Worm (Caenorhabditis elegans) whole organism, late embryonic: ENCODE results near the gene C30F2.2.

Experiments
- C08G9.2 ChIP-seq: sonication (generic microtip); optimal IDR thresholded peaks from 2 replicates; lab custom pipeline; 2016; ENCODE audit warnings: mild to moderate bottlenecking, missing genetic modification characterization, moderate library complexity, missing compliant biosample characterization
- C38D4.7 ChIP-seq: fragments of 200-800 bp; sonication (Bioruptor generic); optimal IDR thresholded peaks from 2 replicates; lab custom pipeline; 2018; ENCODE audit warnings: mild to moderate bottlenecking, missing genetic modification characterization, moderate library complexity, missing compliant biosample characterization
- F13H6.1 ChIP-seq: sonication (generic microtip); optimal IDR thresholded peaks from 2 replicates; lab custom pipeline; 2016; ENCODE audit warnings: missing genetic modification characterization, missing compliant biosample characterization
- K02D7.2 ChIP-seq: sonication (generic microtip); optimal IDR thresholded peaks from 2 replicates; lab custom pipeline; 2017; ENCODE audit warnings: mild to moderate bottlenecking, missing genetic modification characterization, missing compliant biosample characterization
- ahr-1 ChIP-seq: sonication (generic microtip); optimal IDR thresholded peaks from 2 replicates; lab custom pipeline; 2016; ENCODE audit warnings: missing genetic modification characterization, missing compliant biosample characterization
- ceh-2 ChIP-seq: sonication (generic microtip); optimal IDR thresholded peaks from 2 replicates; lab custom pipeline; 2016; ENCODE audit warnings: missing genotype, missing genetic modification characterization, missing compliant biosample characterization
- ceh-22 ChIP-seq: sonication (generic microtip); optimal IDR thresholded peaks from 2 replicates; lab custom pipeline; 2017; ENCODE audit warnings: missing biosample characterization, missing genetic modification characterization
- ceh-45 ChIP-seq: fragments of 200-800 bp; sonication (Bioruptor generic); IDR thresholded peaks from 2 replicates; pipeline ENCODE4 v1.3.6; 2022; ENCODE audit warnings: missing genetic modification reagents, missing genetic modification characterization, missing compliant biosample characterization
- ceh-48 ChIP-seq: sonication (generic microtip); optimal IDR thresholded peaks from 2 replicates; lab custom pipeline; 2016; ENCODE audit warnings: missing genetic modification characterization, inconsistent platforms, missing compliant biosample characterization
- ceh-9 ChIP-seq: sonication (generic microtip); optimal IDR thresholded peaks from 2 replicates; lab custom pipeline; 2016; ENCODE audit warnings: mild to moderate bottlenecking, missing genetic modification characterization, inconsistent platforms, missing compliant biosample characterization
- che-1 ChIP-seq: sonication (generic microtip); optimal IDR thresholded peaks from 2 replicates; lab custom pipeline; 2016; ENCODE audit warnings: mild to moderate bottlenecking, missing genetic modification characterization, missing compliant biosample characterization
- ets-4 ChIP-seq: sonication (generic microtip); optimal IDR thresholded peaks from 2 replicates; lab custom pipeline; 2016; ENCODE audit warnings: missing genetic modification characterization, missing compliant biosample characterization
- gmeb-2 ChIP-seq: sonication (generic microtip); optimal IDR thresholded peaks from 2 replicates; lab custom pipeline; 2016; ENCODE audit warnings: missing genetic modification characterization, inconsistent platforms, missing compliant biosample characterization
- hlh-13 ChIP-seq: fragments of 200-800 bp; sonication (Bioruptor generic); optimal IDR thresholded peaks from 2 replicates; lab custom pipeline; 2018; ENCODE audit warnings: mild to moderate bottlenecking, missing genetic modification characterization, missing compliant biosample characterization
- hlh-15 ChIP-seq: sonication (generic microtip); optimal IDR thresholded peaks from 2 replicates; lab custom pipeline; 2016; ENCODE audit warnings: missing genetic modification characterization, missing compliant biosample characterization
- lim-6 ChIP-seq: sonication (generic microtip); optimal IDR thresholded peaks from 2 replicates; lab custom pipeline; 2016; ENCODE audit warnings: missing genetic modification characterization, missing compliant biosample characterization
- lin-11 ChIP-seq: fragments of 200-800 bp; sonication (Bioruptor generic); optimal IDR thresholded peaks from 2 replicates; lab custom pipeline; 2018; ENCODE audit warnings: mild to moderate bottlenecking, missing genetic modification characterization, missing compliant biosample characterization
- mec-3 ChIP-seq: sonication (generic microtip); optimal IDR thresholded peaks from 2 replicates; lab custom pipeline; 2016; ENCODE audit warnings: borderline replicate concordance, missing genetic modification characterization, missing compliant biosample characterization
- nfya-1 ChIP-seq: sonication (generic microtip); optimal IDR thresholded peaks from 2 replicates; lab custom pipeline; 2017; ENCODE audit warnings: missing genetic modification characterization, mild to moderate bottlenecking, missing compliant biosample characterization, antibody characterized with exemption, moderate library complexity
- npax-4 ChIP-seq: sonication (generic microtip); optimal IDR thresholded peaks from 2 replicates; lab custom pipeline; 2016; ENCODE audit warnings: missing genetic modification characterization, missing compliant biosample characterization
- pax-1 ChIP-seq: fragments of 150-350 bp; optimal IDR thresholded peaks from 2 replicates; lab custom pipeline; 2014; ENCODE audit warnings: missing biosample characterization, missing genetic modification characterization
- pqm-1 ChIP-seq: sonication (generic microtip); optimal IDR thresholded peaks from 2 replicates; lab custom pipeline; 2016; ENCODE audit warnings: missing genetic modification characterization, missing compliant biosample characterization
- pros-1 ChIP-seq: fragments of 150-350 bp; optimal IDR thresholded peaks from 2 replicates; lab custom pipeline; 2014; ENCODE audit warnings: missing biosample characterization, missing genetic modification reagents, missing genetic modification characterization
- ref-2 ChIP-seq: sonication (generic microtip); optimal IDR thresholded peaks from 2 replicates; lab custom pipeline; 2016; ENCODE audit warnings: missing genetic modification characterization, missing compliant biosample characterization
- rnt-1 ChIP-seq: sonication (generic microtip); optimal IDR thresholded peaks from 2 replicates; lab custom pipeline; 2016; ENCODE audit warnings: missing genetic modification characterization, missing compliant biosample characterization
- sox-2 ChIP-seq: fragments of 200-800 bp; sonication (Bioruptor generic); IDR thresholded peaks from 2 replicates; pipeline ENCODE4 v1.3.6; 2022; ENCODE audit warnings: missing genetic modification reagents, missing genetic modification characterization, missing compliant biosample characterization
- sox-4 ChIP-seq: sonication (generic microtip); optimal IDR thresholded peaks from 2 replicates; lab custom pipeline; 2017; ENCODE audit warnings: mild to moderate bottlenecking, missing genetic modification characterization, inconsistent platforms, missing compliant biosample characterization
- tbx-2 ChIP-seq: sonication (generic microtip); optimal IDR thresholded peaks from 2 replicates; lab custom pipeline; 2016; ENCODE audit warnings: missing genetic modification characterization, missing compliant biosample characterization
- tbx-7 ChIP-seq: sonication (generic microtip); optimal IDR thresholded peaks from 2 replicates; lab custom pipeline; 2016; ENCODE audit warnings: missing genotype, missing genetic modification characterization, missing compliant biosample characterization
- unc-42 ChIP-seq: sonication (generic microtip); optimal IDR thresholded peaks from 2 replicates; lab custom pipeline; 2016; ENCODE audit warnings: missing genotype, missing genetic modification characterization, missing compliant biosample characterization
- ztf-16 ChIP-seq: sonication (generic microtip); optimal IDR thresholded peaks from 2 replicates; lab custom pipeline; 2017; ENCODE audit warnings: missing genetic modification characterization, missing compliant biosample characterization

The C30F2.2 gene

ce11 chrX:16117176-16117575, 32.2 kb upstream of the C30F2.2 start:
- TF ChIP-seq nfya-1 (tag; lab: Kevin White, UChicago) (no peak), lin-11 (tag; lab: Kevin White, UChicago) (no peak), ceh-2 (tag; lab: Kevin White, UChicago) (no peak), F13H6.1 (tag; lab: Kevin White, UChicago) (no peak), hlh-13 (GFP tag; lab: Kevin White, UChicago) (no peak)
- TF ChIP-seq, all 69 proteins: peak for 0

- TF ChIP-seq pqm-1 (tag; lab: Kevin White, UChicago) = no peak
- TF ChIP-seq unc-42 (tag; lab: Kevin White, UChicago) = peak; percentile 88
Measured at ce11 chrX:16116279-16116678, 31.3 kb upstream of the C30F2.2 start.

ce11 chrX:16113996-16114395, 29.0 kb upstream of the C30F2.2 start:
- peak; percentile 4 for TF ChIP-seq unc-42 (tag; lab: Kevin White, UChicago)
- no peak for TF ChIP-seq K02D7.2
- no peak for TF ChIP-seq hlh-15
- TF ChIP-seq ceh-22 = no peak
- no peak for TF ChIP-seq ets-4 (tag; lab: Kevin White, UChicago)
- no peak for TF ChIP-seq che-1
- no peak for TF ChIP-seq gmeb-2 (tag; lab: Kevin White, UChicago)

- TF ChIP-seq ceh-48 (tag; lab: Kevin White, UChicago) (no peak), rnt-1 (tag; lab: Kevin White, UChicago) (no peak), ref-2 (tag; lab: Kevin White, UChicago) (no peak), hlh-15 (no peak), tbx-2 (tag; lab: Kevin White, UChicago) (no peak)
Measured at ce11 chrX:16112923-16113322, 27.9 kb upstream of the C30F2.2 start.

- no peak for TF ChIP-seq C08G9.2 (tag; lab: Kevin White, UChicago)
- no peak for TF ChIP-seq ceh-9 (tag; lab: Kevin White, UChicago)
- TF ChIP-seq npax-4 (tag; lab: Kevin White, UChicago) = no peak
- TF ChIP-seq C38D4.7 = no peak
- TF ChIP-seq gmeb-2 (tag; lab: Kevin White, UChicago) = no peak
- TF ChIP-seq, all 69 proteins: peak for 0
Measured at ce11 chrX:16105863-16106262, 20.8 kb upstream of the C30F2.2 start.

DNA sequence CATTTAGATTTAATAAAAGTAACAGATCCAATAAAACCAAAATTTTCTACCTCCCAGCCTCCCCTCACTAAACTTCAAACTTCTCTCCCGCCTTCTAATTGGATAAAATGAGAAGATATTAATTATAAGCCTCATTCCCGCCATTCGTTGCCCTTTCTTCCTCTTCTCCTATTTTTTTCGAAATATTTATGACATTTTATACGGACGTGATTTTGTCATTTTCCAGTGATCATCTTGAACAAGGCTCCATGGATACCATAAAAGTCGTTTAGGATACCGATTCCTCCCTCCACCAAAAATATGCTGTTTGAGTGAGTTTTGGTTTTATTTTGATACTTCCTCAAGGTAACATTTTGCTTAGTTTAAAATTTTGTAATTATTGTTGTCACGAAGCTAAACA, 18.4 kb upstream of the C30F2.2 start, which contains the start of gene ZK1073.2:
TSS of gene ZK1073.2 (plus strand) at position 301 of the 400 bp plus-strand sequence.
- TF ChIP-seq pax-1 (tag; lab: Kevin White, UChicago) = no peak
- TF ChIP-seq sox-2 = no peak
- no peak for TF ChIP-seq che-1
- no peak for TF ChIP-seq lim-6 (tag; lab: Kevin White, UChicago)
- no peak for TF ChIP-seq ahr-1 (tag; lab: Kevin White, UChicago)
- TF ChIP-seq ref-2 (tag; lab: Kevin White, UChicago) = no peak
- no peak for TF ChIP-seq ceh-45 (GFP tag; lab: Robert Waterston, UW)
- TF ChIP-seq sox-4 (tag; lab: Kevin White, UChicago) = no peak
- TF ChIP-seq ets-4 (tag; lab: Kevin White, UChicago) = no peak
- no peak for TF ChIP-seq nfya-1 (tag; lab: Kevin White, UChicago)
- TF ChIP-seq unc-42 (tag; lab: Kevin White, UChicago) = no peak
- no peak for TF ChIP-seq mec-3 (tag; lab: Kevin White, UChicago)

- TF ChIP-seq ztf-16 (tag; lab: Kevin White, UChicago) = no peak
- TF ChIP-seq tbx-7 (tag; lab: Kevin White, UChicago) = no peak
- no peak for TF ChIP-seq pros-1
- TF ChIP-seq, all 69 proteins: peak for 0
Measured at ce11 chrX:16099251-16099650, 14.2 kb upstream of the C30F2.2 start.
